Fruit fly (Drosophila melanogaster): ENCODE results near the gene Pect.

Pect gene

DNA sequence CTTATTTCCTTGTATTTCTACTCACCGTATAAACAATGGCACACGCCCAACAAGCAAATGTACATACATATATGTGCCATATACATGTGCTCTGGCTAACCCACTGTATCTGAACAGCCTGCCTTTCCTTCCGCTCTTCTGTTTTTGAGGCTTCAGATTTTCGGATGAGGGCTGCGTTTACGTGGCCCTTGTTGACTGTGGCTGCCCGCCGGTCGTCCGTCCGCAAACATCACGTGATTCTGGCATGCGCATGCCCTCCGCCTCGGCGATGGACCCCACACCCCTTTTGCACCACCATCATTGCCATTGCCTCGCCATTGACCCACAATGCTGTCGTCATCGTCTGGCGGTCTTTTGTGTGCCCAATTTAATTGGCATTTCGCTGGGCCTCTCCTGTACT lies 1.7 kb downstream of the Pect start (continued):
- TF ChIP-seq ind (GFP tag; optimal IDR thresholded peaks at IDR 0.05) (no peak), MESR4 (GFP tag; optimal IDR thresholded peaks at IDR 0.05) (no peak), CG13424 (tag; optimal IDR thresholded peaks at IDR 0.05) (peak; percentile 29), Ets97D (GFP tag; optimal IDR thresholded peaks at IDR 0.05) (no peak), CG42726 (GFP tag; IDR thresholded peaks at IDR 0.05; ENCODE audit: partially characterized antibody) (no peak), cad (GFP tag; optimal IDR thresholded peaks at IDR 0.05) (no peak), H2.0 (GFP tag; IDR thresholded peaks at IDR 0.05) (no peak), abd-A (tag; optimal IDR thresholded peaks at IDR 0.05) (peak; percentile 64), CG18619 (GFP tag; optimal IDR thresholded peaks at IDR 0.05) (peak; percentile 29), CG5245 (GFP tag; optimal IDR thresholded peaks at IDR 0.05) (no peak), CG13296 (GFP tag; optimal IDR thresholded peaks at IDR 0.05) (peak; percentile 37), E2f1 (GFP tag; IDR thresholded peaks at IDR 0.05) (no peak), CG4820 (GFP tag; optimal IDR thresholded peaks at IDR 0.05) (no peak), CG3726 (GFP tag; IDR thresholded peaks at IDR 0.05) (no peak), sd (tag; optimal IDR thresholded peaks at IDR 0.05) (peak; percentile 84), CG3838 (GFP tag; optimal IDR thresholded peaks at IDR 0.05) (no peak), CG32532 (GFP tag; IDR thresholded peaks at IDR 0.05) (peak; percentile 43; the same call in 1 of the 2 replicates), Dad (GFP tag; optimal IDR thresholded peaks at IDR 0.05) (peak; percentile 3), da (GFP tag; optimal IDR thresholded peaks at IDR 0.05) (no peak), CG30020 (tag; optimal IDR thresholded peaks at IDR 0.05) (no peak), CG6689 (GFP tag; IDR thresholded peaks at IDR 0.05) (no peak), H15 (GFP tag; IDR thresholded peaks at IDR 0.05) (no peak), CG12942 (GFP tag; optimal IDR thresholded peaks at IDR 0.05) (no peak), Doc2 (GFP tag; IDR thresholded peaks at IDR 0.05) (no peak), dysf (GFP tag; IDR thresholded peaks at IDR 0.05) (peak; percentile 29; the same call in 1 of the 3 replicates), nerfin-2 (GFP tag; IDR thresholded peaks at IDR 0.05; ENCODE audit: partially characterized antibody) (no peak), CG4730 (GFP tag; IDR thresholded peaks at IDR 0.05) (0 out of 2 replicates have a peak, but pooled peaks have one; percentile 24), Scr (GFP tag; IDR thresholded peaks at IDR 0.05; ENCODE audit: partially characterized antibody) (no peak), bowl (GFP tag; IDR thresholded peaks at IDR 0.05) (0 out of 2 replicates have a peak, but pooled peaks have one; percentile 24), Xbp1 (GFP tag; optimal IDR thresholded peaks at IDR 0.05) (peak; percentile 47), fd102C (GFP tag; optimal IDR thresholded peaks at IDR 0.05) (no peak), Deaf1 (tag; optimal IDR thresholded peaks at IDR 0.05) (peak; percentile 44), CG31388 (GFP tag; optimal IDR thresholded peaks at IDR 0.05) (no peak), CG34224 (GFP tag; IDR thresholded peaks at IDR 0.05; ENCODE audit: partially characterized antibody) (peak; percentile 29; the same call in 1 of the 3 replicates), pb (GFP tag; optimal IDR thresholded peaks at IDR 0.05) (no peak), Kr (GFP tag; optimal IDR thresholded peaks at IDR 0.05) (no peak), CG3407 (GFP tag; optimal IDR thresholded peaks at IDR 0.05) (peak; percentile 7), CG9437 (GFP tag; optimal IDR thresholded peaks at IDR 0.05) (no peak), jing (GFP tag; optimal IDR thresholded peaks at IDR 0.05) (no peak), BEAF-32 (GFP tag; optimal IDR thresholded peaks at IDR 0.05) (no peak), ranshi (GFP tag; IDR thresholded peaks at IDR 0.05) (no peak; the same call in 1 of the 2 replicates), CG7963 (GFP tag; IDR thresholded peaks at IDR 0.05; ENCODE audit: partially characterized antibody) (no peak), wek (GFP tag; optimal IDR thresholded peaks at IDR 0.05) (peak; percentile 26), rib (GFP tag; IDR thresholded peaks at IDR 0.05) (0 out of 2 replicates have a peak, but pooled peaks have one; percentile 20), CG8359 (GFP tag; optimal IDR thresholded peaks at IDR 0.05; ENCODE audit: borderline replicate concordance) (no peak), CG11093 (GFP tag; IDR thresholded peaks at IDR 0.05) (no peak), caup (GFP tag; optimal IDR thresholded peaks at IDR 0.05; ENCODE audit: severe bottlenecking) (peak; percentile 39), CG10209 (GFP tag; optimal IDR thresholded peaks at IDR 0.05) (peak; percentile 3), NC2β (GFP tag; optimal IDR thresholded peaks at IDR 0.05) (no peak), HLHmδ (GFP tag; optimal IDR thresholded peaks at IDR 0.05) (peak; percentile 84)

Data from whole organism, embryonic.